Worm (Caenorhabditis elegans) whole organism, L1 larva: ENCODE data around the gene C47E12.3.

Experiments used
- C34B4.2 ChIP-seq: sonication (generic microtip); optimal IDR thresholded peaks from 2 replicates; lab custom pipeline; 2017; ENCODE audit warnings: mild to moderate bottlenecking, missing genetic modification characterization, missing compliant biosample characterization
- alr-1 ChIP-seq: fragments of 200-800 bp; sonication (Bioruptor generic); optimal IDR thresholded peaks from 2 replicates; lab custom pipeline; 2018; ENCODE audit warnings: borderline replicate concordance, mild to moderate bottlenecking, missing genetic modification characterization, missing compliant biosample characterization
- aly-2 ChIP-seq: fragments of 150-350 bp; optimal IDR thresholded peaks from 2 replicates; lab custom pipeline; 2014; ENCODE audit warnings: missing biosample characterization, missing genetic modification characterization
- blmp-1 ChIP-seq: fragments of 150-350 bp; optimal IDR thresholded peaks from 2 replicates; lab custom pipeline; 2014; ENCODE audit warnings: missing biosample characterization, missing genetic modification characterization
- ceh-88 ChIP-seq: fragments of 200-800 bp; sonication (Bioruptor generic); IDR thresholded peaks from 2 replicates; pipeline ENCODE4 v1.3.6; 2022; ENCODE audit warnings: missing genetic modification characterization, missing compliant biosample characterization
- ceh-90 ChIP-seq: sonication (generic microtip); optimal IDR thresholded peaks from 2 replicates; lab custom pipeline; 2016; ENCODE audit warnings: missing genetic modification characterization, missing compliant biosample characterization
- ces-1 ChIP-seq: fragments of 150-350 bp; optimal IDR thresholded peaks from 2 replicates; lab custom pipeline; 2014; ENCODE audit warnings: missing biosample characterization, missing genetic modification reagents, missing genetic modification characterization
- dpl-1 ChIP-seq, 3 experiments: fragments of 150-350 bp in 2 of 3; sonication (generic microtip) in 1 of 3; optimal IDR thresholded peaks; 2 replicates each; lab custom pipeline; 2014 to 2017; ENCODE audit warnings: missing biosample characterization in 3 of 3, missing genetic modification characterization in 3 of 3, missing genetic modification reagents in 3 of 3
- efl-1 ChIP-seq, 4 experiments: fragments of 150-350 bp; optimal IDR thresholded peaks in 3 of 4; peaks in 1 of 4; 1 replicate in 1 of 4; 2 replicates in 3 of 4; lab custom pipeline; 2014; ENCODE audit warnings: missing biosample characterization in 2 of 4, missing genetic modification characterization in 2 of 4, missing genetic modification reagents in 2 of 4
- egl-13 ChIP-seq: sonication (generic microtip); optimal IDR thresholded peaks from 2 replicates; lab custom pipeline; 2016; ENCODE audit warnings: missing genotype, missing genetic modification reagents, missing genetic modification characterization, missing compliant biosample characterization
- egl-27 ChIP-seq, 2 experiments: fragments of 150-350 bp in 1 of 2; sonication (generic microtip); optimal IDR thresholded peaks; 3 replicates each; lab custom pipeline; 2017 to 2018; ENCODE audit warnings: missing biosample characterization in 2 of 2, missing genetic modification characterization in 2 of 2, missing genetic modification reagents in 2 of 2
- grh-1 ChIP-seq: fragments of 200-800 bp; sonication (Bioruptor generic); IDR thresholded peaks from 2 replicates; pipeline ENCODE4 v1.3.6; 2022; ENCODE audit warnings: missing genetic modification reagents, missing genetic modification characterization, missing compliant biosample characterization
- jun-1 ChIP-seq: fragments of 150-350 bp; optimal IDR thresholded peaks from 2 replicates; lab custom pipeline; 2014; ENCODE audit warnings: missing biosample characterization, missing genetic modification reagents, missing genetic modification characterization
- lin-14 ChIP-seq: fragments of 200-800 bp; sonication (Bioruptor generic); optimal IDR thresholded peaks from 2 replicates; lab custom pipeline; 2018; ENCODE audit warnings: mild to moderate bottlenecking, missing genetic modification characterization, moderate library complexity, missing compliant biosample characterization
- lin-35 ChIP-seq, 2 experiments: fragments of 150-350 bp; optimal IDR thresholded peaks; 2 replicates each; lab custom pipeline; 2014; ENCODE audit warnings: missing biosample characterization in 2 of 2, missing genetic modification characterization in 2 of 2, missing genetic modification reagents in 2 of 2
- lir-3 ChIP-seq: sonication (generic microtip); optimal IDR thresholded peaks from 2 replicates; lab custom pipeline; 2016; ENCODE audit warnings: mild to moderate bottlenecking, missing genetic modification characterization, moderate library complexity, missing compliant biosample characterization; ENCODE audit not compliant: poor library complexity
- lsy-2 ChIP-seq, 2 experiments: fragments of 150-350 bp; optimal IDR thresholded peaks; 2 replicates each; lab custom pipeline; 2014; ENCODE audit warnings: missing biosample characterization in 2 of 2, missing genetic modification characterization in 2 of 2
- mep-1 ChIP-seq: fragments of 150-350 bp; optimal IDR thresholded peaks from 2 replicates; lab custom pipeline; 2014; ENCODE audit warnings: missing biosample characterization, missing genetic modification characterization
- nhr-11 ChIP-seq: fragments of 150-350 bp; optimal IDR thresholded peaks from 2 replicates; lab custom pipeline; 2014; ENCODE audit warnings: missing biosample characterization, missing genetic modification characterization
- nhr-20 ChIP-seq: sonication (generic microtip); optimal IDR thresholded peaks from 2 replicates; lab custom pipeline; 2016; ENCODE audit warnings: mild to moderate bottlenecking, missing genetic modification characterization, missing compliant biosample characterization
- nhr-71 ChIP-seq: sonication (generic microtip); optimal IDR thresholded peaks from 2 replicates; lab custom pipeline; 2016; ENCODE audit warnings: mild to moderate bottlenecking, missing genetic modification characterization, moderate library complexity, missing compliant biosample characterization
- nhr-76 ChIP-seq: sonication (generic microtip); optimal IDR thresholded peaks from 2 replicates; lab custom pipeline; 2017; ENCODE audit warnings: missing biosample characterization, missing genetic modification characterization
- rnt-1 ChIP-seq: sonication (generic microtip); optimal IDR thresholded peaks from 2 replicates; lab custom pipeline; 2016; ENCODE audit warnings: mild to moderate bottlenecking, missing genetic modification characterization, moderate library complexity, missing compliant biosample characterization
- skn-1 ChIP-seq: fragments of 150-350 bp; optimal IDR thresholded peaks from 2 replicates; lab custom pipeline; 2014; ENCODE audit warnings: missing biosample characterization, missing genetic modification characterization
- snu-23 ChIP-seq: sonication (generic microtip); optimal IDR thresholded peaks from 2 replicates; lab custom pipeline; 2016; ENCODE audit warnings: missing genetic modification characterization, missing compliant biosample characterization
- sup-37 ChIP-seq: fragments of 200-800 bp; sonication (Bioruptor generic); optimal IDR thresholded peaks from 2 replicates; lab custom pipeline; 2018; ENCODE audit warnings: mild to moderate bottlenecking, missing genetic modification characterization, missing compliant biosample characterization
- tbx-2 ChIP-seq: sonication (generic microtip); optimal IDR thresholded peaks from 2 replicates; lab custom pipeline; 2016; ENCODE audit warnings: missing genetic modification characterization, missing compliant biosample characterization
- tlp-1 ChIP-seq: fragments of 150-350 bp; optimal IDR thresholded peaks from 2 replicates; lab custom pipeline; 2014; ENCODE audit warnings: missing biosample characterization, missing genetic modification characterization

C47E12.3 gene

DNA sequence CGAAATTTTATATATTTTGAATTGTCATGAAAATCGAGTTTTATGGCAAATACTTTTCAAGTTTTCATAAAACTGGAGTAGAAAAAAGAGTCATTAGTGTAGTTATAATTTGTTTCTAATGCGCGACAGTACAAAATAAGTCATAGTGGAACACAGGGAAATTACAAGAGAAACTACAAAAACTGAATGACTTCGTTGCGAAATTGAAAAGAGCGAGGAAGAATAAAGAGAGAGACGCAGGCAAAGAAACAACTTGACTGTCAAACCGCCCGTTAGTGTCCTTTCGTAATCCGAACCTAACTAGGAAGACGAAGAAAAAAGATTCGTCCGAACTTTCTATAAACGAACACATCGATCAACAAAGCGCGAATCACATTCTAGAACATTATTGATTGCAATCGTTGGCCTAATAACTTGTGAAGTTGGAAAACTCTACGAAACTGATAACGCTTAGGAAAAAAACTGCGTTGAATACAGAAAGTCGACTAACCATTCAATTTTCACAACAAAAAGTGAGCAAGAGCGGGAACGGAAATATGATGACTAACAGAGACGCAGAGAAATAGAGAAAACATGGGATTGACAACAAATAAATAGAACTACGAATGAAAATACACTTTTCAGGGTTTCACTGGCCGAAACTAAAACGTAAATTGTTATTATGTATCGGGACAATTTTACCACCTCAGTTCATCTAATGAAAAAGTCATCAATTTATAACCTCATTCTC lies 8.1 kb downstream of the C47E12.3 start:
- TF ChIP-seq skn-1 (tag; lab: Kevin White, UChicago), result peak; percentile 33
- peak; percentile 48 for TF ChIP-seq blmp-1 (tag; lab: Kevin White, UChicago)
- TF ChIP-seq grh-1 (GFP tag; lab: Robert Waterston, UW), result no peak

DNA sequence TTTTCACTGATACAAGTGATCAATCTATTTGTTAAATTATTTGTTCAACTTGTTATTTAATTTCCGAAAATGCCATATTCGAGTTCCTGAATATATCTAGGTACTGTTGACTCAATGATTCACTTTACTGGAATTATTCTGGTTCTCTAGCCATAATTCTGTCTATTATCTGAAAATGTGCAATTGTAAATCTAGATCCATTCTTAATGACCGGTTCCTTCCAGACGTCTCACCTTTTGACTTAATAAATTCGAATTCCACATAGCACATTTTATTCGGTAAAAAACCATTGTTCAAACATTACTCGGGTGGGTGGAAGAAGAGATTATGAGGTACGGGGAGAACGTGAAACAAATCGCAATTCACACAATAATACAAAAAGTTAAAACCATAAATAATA lies 12.2 kb downstream of the C47E12.3 start:
- TF ChIP-seq nhr-71 (tag; lab: Kevin White, UChicago) (no peak), snu-23 (GFP tag; lab: Kevin White, UChicago) (no peak), tlp-1 (tag; lab: Kevin White, UChicago) (no peak), egl-13 (tag; lab: Kevin White, UChicago) (no peak), aly-2 (tag; lab: Kevin White, UChicago) (peak; percentile 61)
- TF ChIP-seq, all 84 proteins: peak for 1

DNA sequence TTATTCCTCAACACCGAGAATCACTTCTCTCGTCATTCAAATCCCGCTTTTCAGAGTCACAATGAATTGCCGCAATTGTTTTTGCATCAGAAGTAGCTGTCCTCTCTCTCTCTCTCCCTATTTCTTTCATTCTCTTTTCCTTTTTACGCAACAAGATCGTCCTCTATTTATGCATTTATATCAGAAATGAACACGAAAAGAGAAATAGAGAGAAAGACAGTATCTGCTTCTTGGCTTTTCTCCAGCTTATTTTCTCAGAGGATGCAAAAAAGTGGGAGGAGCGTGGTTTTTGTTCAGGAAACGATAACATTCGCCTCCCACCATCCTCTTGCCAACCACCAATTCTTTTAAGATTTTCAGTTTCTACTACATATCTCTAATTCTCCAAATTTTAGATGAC lies 18.8 kb downstream of the C47E12.3 start, which contains the start of gene mam-2:
Gene mam-2, plus strand, starts transcription at position 301 of the 400 bp plus-strand sequence.
- TF ChIP-seq blmp-1 (tag; lab: Kevin White, UChicago) (peak; percentile 30), egl-27 (tag; optimal IDR thresholded peaks at IDR 0.05; lab: Kevin White, UChicago) (no peak), nhr-76 (tag; lab: Kevin White, UChicago) (no peak), tbx-2 (tag; lab: Kevin White, UChicago) (no peak)

DNA sequence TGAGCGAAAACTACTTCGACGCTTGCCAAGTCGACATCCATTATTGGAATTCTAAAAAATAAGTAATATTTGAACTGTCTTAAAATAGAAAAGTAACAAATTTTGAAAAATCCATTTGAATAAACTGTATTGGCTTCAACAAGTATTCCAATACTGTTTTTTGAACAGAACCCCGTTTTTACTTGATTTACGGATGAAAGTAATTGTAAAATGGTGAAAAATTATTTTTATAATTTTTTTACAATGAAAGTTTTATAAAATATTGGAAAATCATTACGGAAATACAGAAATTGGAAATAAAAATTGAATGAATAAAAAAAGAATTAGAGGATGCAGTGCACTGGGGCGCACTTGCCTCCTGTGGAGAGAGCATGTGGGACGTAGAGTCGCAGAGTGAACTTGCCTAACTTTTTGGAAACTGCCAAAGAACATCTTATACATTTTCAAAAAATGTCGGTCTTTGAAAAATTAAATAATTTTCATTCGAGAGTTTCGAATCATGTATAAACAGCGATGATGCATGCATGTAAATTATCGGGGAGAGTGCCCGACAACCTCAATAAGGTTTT lies 19.3 kb downstream of the C47E12.3 start, which contains the start of gene rrp-1:
Gene rrp-1, minus strand, starts transcription at position 51 of the 569 bp plus-strand sequence.
- TF ChIP-seq egl-27 (tag; optimal IDR thresholded peaks at IDR 0.05; lab: Kevin White, UChicago) (no peak), dpl-1 (GFP tag; optimal IDR thresholded peaks at IDR 0.05; lab: Kevin White, UChicago) (peak in 1 of 3 experiments; percentile 30), nhr-20 (no peak), sup-37 (GFP tag; lab: Kevin White, UChicago) (no peak), egl-13 (tag; lab: Kevin White, UChicago) (no peak), lin-35 (GFP tag; optimal IDR thresholded peaks at IDR 0.05; lab: Kevin White, UChicago) (peak in 1 of 2 experiments; percentile 27), ceh-90 (tag; lab: Kevin White, UChicago) (no peak), jun-1 (no peak), lir-3 (no peak), tbx-2 (tag; lab: Kevin White, UChicago) (no peak), ces-1 (GFP tag; lab: Kevin White, UChicago) (no peak), nhr-11 (tag; lab: Kevin White, UChicago) (no peak), nhr-71 (tag; lab: Kevin White, UChicago) (no peak), mep-1 (tag; lab: Kevin White, UChicago) (peak; percentile 47), alr-1 (tag; lab: Kevin White, UChicago) (no peak), C34B4.2 (tag; lab: Kevin White, UChicago) (no peak), efl-1 (optimal IDR thresholded peaks at IDR 0.05; lab: Kevin White, UChicago) (peak; percentile 3 to 29), efl-1 (GFP tag; optimal IDR thresholded peaks at IDR 0.05 in 1 of 2; lab: Kevin White, UChicago) (no peak), lsy-2 (tag; optimal IDR thresholded peaks at IDR 0.05; lab: Kevin White, UChicago) (no peak)

DNA sequence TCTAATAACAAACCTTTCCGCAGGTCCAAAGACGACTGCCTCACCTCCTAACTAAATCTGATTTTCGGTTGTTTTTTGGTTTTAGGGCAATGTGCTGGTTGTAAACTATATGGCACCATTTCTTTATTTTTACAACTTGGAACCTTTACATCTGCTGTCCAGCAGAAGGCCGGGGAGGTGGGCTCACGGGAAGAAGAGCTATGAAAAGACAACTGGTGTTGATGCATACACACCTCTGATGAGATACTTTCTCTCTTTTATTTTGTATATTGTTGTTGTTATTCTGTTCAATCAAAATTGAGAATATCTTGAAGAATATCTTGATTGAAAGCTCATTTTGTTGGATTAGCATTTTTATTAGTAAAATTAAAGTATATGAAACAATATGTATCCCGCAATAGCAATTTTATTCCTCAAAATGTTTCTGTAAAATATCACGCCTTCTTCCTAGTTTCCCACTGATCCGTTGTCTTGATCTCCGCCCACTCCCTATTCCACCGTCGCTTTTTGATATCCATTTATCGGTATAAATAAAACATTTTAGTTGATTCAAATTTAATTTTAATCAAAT lies 24.0 kb downstream of the C47E12.3 start, which contains the start of gene dhp-2:
Gene dhp-2, plus strand, starts transcription at position 521 of the 571 bp plus-strand sequence.
- peak; percentile 13 for TF ChIP-seq rnt-1 (tag; lab: Kevin White, UChicago)
- no peak for TF ChIP-seq ceh-88 (GFP tag; lab: Robert Waterston, UW)
- TF ChIP-seq lin-14 (GFP tag; lab: Kevin White, UChicago), result peak; percentile 35
- TF ChIP-seq, all 84 proteins: peak for 2
